Worm (Caenorhabditis elegans) whole organism, L2 larva: ENCODE data around the gene srw-15.
"Not testable (repeated sequence)": the region's sequence is repeated elsewhere in the genome, so short reads cannot be mapped to it uniquely, and the experiment has no call there.

Experiments
- F13H6.1 ChIP-seq: sonication (generic microtip); optimal IDR thresholded peaks from 2 replicates; lab custom pipeline; 2016; ENCODE audit warnings: missing genetic modification characterization, missing compliant biosample characterization
- R02D3.7 ChIP-seq: fragments of 150-350 bp; optimal IDR thresholded peaks from 2 replicates; lab custom pipeline; 2014; ENCODE audit warnings: missing biosample characterization, missing genetic modification characterization
- ZK546.5 ChIP-seq: sonication (generic microtip); optimal IDR thresholded peaks from 2 replicates; lab custom pipeline; 2017; ENCODE audit warnings: missing biosample characterization, missing genetic modification characterization
- alr-1 ChIP-seq: fragments of 150-350 bp; optimal IDR thresholded peaks from 2 replicates; lab custom pipeline; 2014; ENCODE audit warnings: missing biosample characterization, missing genetic modification characterization
- blmp-1 ChIP-seq: sonication (generic microtip); optimal IDR thresholded peaks from 2 replicates; lab custom pipeline; 2017; ENCODE audit warnings: missing genetic modification characterization, mild to moderate bottlenecking, missing compliant biosample characterization, antibody characterized with exemption, moderate library complexity; ENCODE audit not compliant: insufficient read depth
- ceh-82 ChIP-seq: fragments of 150-350 bp; optimal IDR thresholded peaks from 2 replicates; lab custom pipeline; 2014; ENCODE audit warnings: missing biosample characterization, missing genetic modification characterization
- dmd-4 ChIP-seq: sonication (generic microtip); optimal IDR thresholded peaks from 2 replicates; lab custom pipeline; 2017; ENCODE audit warnings: missing biosample characterization, missing genetic modification characterization
- egl-27 ChIP-seq: sonication (generic microtip); optimal IDR thresholded peaks from 3 replicates; lab custom pipeline; 2017; ENCODE audit warnings: missing biosample characterization, missing genetic modification reagents, missing genetic modification characterization
- elt-1 ChIP-seq: fragments of 150-350 bp; optimal IDR thresholded peaks from 2 replicates; lab custom pipeline; 2014; ENCODE audit warnings: missing biosample characterization, missing genetic modification characterization
- elt-3 ChIP-seq: sonication (generic microtip); optimal IDR thresholded peaks from 2 replicates; lab custom pipeline; 2017; ENCODE audit warnings: missing biosample characterization, missing genetic modification characterization
- gmeb-1 ChIP-seq: fragments of 150-350 bp; optimal IDR thresholded peaks from 2 replicates; lab custom pipeline; 2014; ENCODE audit warnings: missing biosample characterization, missing genetic modification characterization
- lin-13 ChIP-seq: fragments of 150-350 bp; optimal IDR thresholded peaks from 2 replicates; lab custom pipeline; 2014; ENCODE audit warnings: missing biosample characterization, missing genetic modification reagents, missing genetic modification characterization
- lin-39 ChIP-seq: fragments of 150-350 bp; optimal IDR thresholded peaks from 2 replicates; lab custom pipeline; 2014; ENCODE audit warnings: missing biosample characterization, missing genetic modification reagents, missing genetic modification characterization
- lsy-2 ChIP-seq, 2 experiments: fragments of 150-350 bp in 1 of 2; sonication (generic microtip) in 1 of 2; optimal IDR thresholded peaks; 2 replicates each; lab custom pipeline; 2014 to 2017; ENCODE audit warnings: missing biosample characterization in 2 of 2, missing genetic modification characterization in 2 of 2
- mab-5 ChIP-seq: fragments of 150-350 bp; optimal IDR thresholded peaks from 2 replicates; lab custom pipeline; 2014; ENCODE audit warnings: missing biosample characterization, missing genetic modification characterization
- mbf-1 ChIP-seq: sonication (generic microtip); optimal IDR thresholded peaks from 2 replicates; lab custom pipeline; 2017; ENCODE audit warnings: missing biosample characterization, missing genetic modification characterization
- mdl-1 ChIP-seq, 2 experiments: fragments of 150-350 bp in 1 of 2; sonication (generic microtip) in 1 of 2; optimal IDR thresholded peaks; 2 replicates each; lab custom pipeline; 2017; ENCODE audit warnings: missing biosample characterization in 2 of 2, missing genetic modification characterization in 2 of 2
- nhr-11 ChIP-seq: fragments of 150-350 bp; optimal IDR thresholded peaks from 2 replicates; lab custom pipeline; 2014; ENCODE audit warnings: missing biosample characterization, missing genetic modification characterization
- nhr-12 ChIP-seq: fragments of 150-350 bp; optimal IDR thresholded peaks from 2 replicates; lab custom pipeline; 2014; ENCODE audit warnings: missing biosample characterization, missing genetic modification characterization
- nhr-21 ChIP-seq: fragments of 150-350 bp; optimal IDR thresholded peaks from 2 replicates; lab custom pipeline; 2014; ENCODE audit warnings: missing biosample characterization, missing genetic modification characterization
- nhr-23 ChIP-seq: fragments of 150-350 bp; optimal IDR thresholded peaks from 2 replicates; lab custom pipeline; 2014; ENCODE audit warnings: missing biosample characterization, missing genetic modification reagents, missing genetic modification characterization
- nhr-6 ChIP-seq: fragments of 150-350 bp; optimal IDR thresholded peaks from 2 replicates; lab custom pipeline; 2014; ENCODE audit warnings: missing biosample characterization, missing genetic modification characterization
- peb-1 ChIP-seq: fragments of 150-350 bp; optimal IDR thresholded peaks from 2 replicates; lab custom pipeline; 2014; ENCODE audit warnings: missing biosample characterization, missing genetic modification characterization
- sem-4 ChIP-seq: fragments of 150-350 bp; optimal IDR thresholded peaks from 2 replicates; lab custom pipeline; 2014; ENCODE audit warnings: missing biosample characterization, missing genetic modification reagents, missing genetic modification characterization
- sma-3 ChIP-seq: sonication (generic microtip); optimal IDR thresholded peaks from 2 replicates; lab custom pipeline; 2016; ENCODE audit warnings: missing genetic modification reagents, missing genetic modification characterization, missing compliant biosample characterization
- sma-9 ChIP-seq, 2 experiments: fragments of 150-350 bp in 1 of 2; sonication (generic microtip) in 1 of 2; optimal IDR thresholded peaks; 2 replicates each; lab custom pipeline; 2014 to 2016; ENCODE audit warnings: missing genetic modification characterization in 2 of 2, mild to moderate bottlenecking in 1 of 2, missing biosample characterization in 1 of 2, missing compliant biosample characterization in 1 of 2, missing genetic modification reagents in 1 of 2, moderate library complexity in 1 of 2
- unc-39 ChIP-seq: fragments of 150-350 bp; optimal IDR thresholded peaks from 2 replicates; lab custom pipeline; 2014; ENCODE audit warnings: missing biosample characterization, missing genetic modification characterization
- unc-62 ChIP-seq: fragments of 150-350 bp; optimal IDR thresholded peaks from 2 replicates; lab custom pipeline; 2014; ENCODE audit warnings: missing biosample characterization, missing genetic modification reagents, missing genetic modification characterization
- zag-1 ChIP-seq: fragments of 150-350 bp; optimal IDR thresholded peaks from 2 replicates; lab custom pipeline; 2014; ENCODE audit warnings: missing biosample characterization, missing genetic modification characterization
- ztf-1 ChIP-seq: fragments of 200-800 bp; sonication (Bioruptor generic); conservative IDR thresholded peaks from 2 replicates; pipeline ENCODE4 v1.3.6; 2022; ENCODE audit warnings: missing genetic modification characterization, missing compliant biosample characterization
- ztf-11 ChIP-seq: sonication (generic microtip); optimal IDR thresholded peaks from 2 replicates; lab custom pipeline; 2017; ENCODE audit warnings: missing biosample characterization, missing genetic modification characterization
- ztf-4 ChIP-seq: fragments of 150-350 bp; optimal IDR thresholded peaks from 2 replicates; lab custom pipeline; 2014; ENCODE audit warnings: missing biosample characterization, missing genetic modification characterization

srw-15 gene

ce11 chrV:15199768-15200167 lies 30.6 kb upstream of the srw-15 start, which contains the start of gene Y75B12B.10:
Gene Y75B12B.10, plus strand, starts transcription at chrV:15200068.
- TF ChIP-seq lsy-2 (tag; optimal IDR thresholded peaks at IDR 0.05; lab: Kevin White, UChicago) (no peak), elt-3 (tag; lab: Kevin White, UChicago) (no peak), lin-39 (tag; lab: Kevin White, UChicago) (no peak), mdl-1 (tag; optimal IDR thresholded peaks at IDR 0.05; lab: Kevin White, UChicago) (no peak), unc-62 (GFP tag; lab: Kevin White, UChicago) (no peak), sma-3 (no peak), nhr-12 (tag; lab: Kevin White, UChicago) (no peak), blmp-1 (tag; lab: Kevin White, UChicago) (no peak), peb-1 (tag; lab: Kevin White, UChicago) (no peak), mab-5 (tag; lab: Kevin White, UChicago) (no peak), nhr-21 (tag; lab: Kevin White, UChicago) (no peak), nhr-11 (tag; lab: Kevin White, UChicago) (no peak), sem-4 (tag; lab: Kevin White, UChicago) (no peak), F13H6.1 (tag; lab: Kevin White, UChicago) (no peak), lin-13 (GFP tag; lab: Kevin White, UChicago) (no peak), dmd-4 (tag; lab: Kevin White, UChicago) (no peak), ceh-82 (tag; lab: Kevin White, UChicago) (no peak), ztf-4 (tag; lab: Kevin White, UChicago) (no peak)

- not testable (repeated sequence) for TF ChIP-seq lin-13 (GFP tag; lab: Kevin White, UChicago); nhr-11 (tag; lab: Kevin White, UChicago); gmeb-1 (tag; lab: Kevin White, UChicago)
Measured at ce11 chrV:15207681-15208080, 22.7 kb upstream of the srw-15 start, which contains the start of gene C41G6.12. Gene C41G6.12, minus strand, starts transcription at chrV:15207781.

- not testable (repeated sequence) for TF ChIP-seq nhr-23 (tag; lab: Kevin White, UChicago); sma-3; nhr-6 (tag; lab: Kevin White, UChicago)
- TF ChIP-seq, all 48 proteins: peak for 0; not testable (repeated sequence) for 48
Measured at ce11 chrV:15211869-15212268, 18.5 kb upstream of the srw-15 start, which contains the start of gene sri-24. Gene sri-24, plus strand, starts transcription at chrV:15212169.

DNA sequence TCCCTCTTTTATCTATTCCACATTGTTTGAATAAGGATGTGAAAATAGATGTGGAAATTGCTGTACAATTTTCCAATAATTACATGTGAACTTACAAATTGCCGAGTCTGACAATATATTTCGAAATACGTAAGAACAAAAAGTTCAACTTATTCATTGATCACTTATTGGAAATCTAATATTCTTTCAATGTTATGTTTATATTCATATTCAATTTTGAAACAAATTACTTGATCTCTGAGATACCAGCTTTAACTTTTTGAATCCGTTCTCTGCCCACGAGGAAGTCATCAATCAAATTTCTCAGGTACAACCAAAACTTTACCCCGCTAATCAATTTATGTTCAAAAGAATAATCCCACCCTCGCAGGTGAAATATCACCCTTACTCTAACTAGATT lies 15.2 kb upstream of the srw-15 start, which contains the start of gene sri-26:
Gene sri-26 (plus strand): TSS at position 301 of the 400 bp plus-strand sequence.
- TF ChIP-seq mbf-1; nhr-23 (tag; lab: Kevin White, UChicago); ztf-11 (tag; lab: Kevin White, UChicago): not testable (repeated sequence)

- TF ChIP-seq alr-1 (tag; lab: Kevin White, UChicago) (no peak), ceh-82 (tag; lab: Kevin White, UChicago) (no peak), ztf-1 (GFP tag; lab: Robert Waterston, UW) (no peak), elt-3 (tag; lab: Kevin White, UChicago) (no peak)
Measured at ce11 chrV:15216705-15217104, 13.6 kb upstream of the srw-15 start, which contains the start of gene sri-25. Gene sri-25, plus strand, starts transcription at chrV:15217005.

- TF ChIP-seq lin-13 (GFP tag; lab: Kevin White, UChicago) (no peak), R02D3.7 (tag; lab: Kevin White, UChicago) (no peak), mbf-1 (no peak), zag-1 (tag; lab: Kevin White, UChicago) (no peak), nhr-12 (tag; lab: Kevin White, UChicago) (no peak), nhr-23 (tag; lab: Kevin White, UChicago) (no peak), F13H6.1 (tag; lab: Kevin White, UChicago) (no peak), peb-1 (tag; lab: Kevin White, UChicago) (no peak), ZK546.5 (tag; lab: Kevin White, UChicago) (no peak)
- TF ChIP-seq, all 48 proteins: peak for 0
Measured at ce11 chrV:15221330-15221729, 9.0 kb upstream of the srw-15 start, which contains the start of gene irld-25. Gene irld-25, plus strand, starts transcription at chrV:15221630.

DNA sequence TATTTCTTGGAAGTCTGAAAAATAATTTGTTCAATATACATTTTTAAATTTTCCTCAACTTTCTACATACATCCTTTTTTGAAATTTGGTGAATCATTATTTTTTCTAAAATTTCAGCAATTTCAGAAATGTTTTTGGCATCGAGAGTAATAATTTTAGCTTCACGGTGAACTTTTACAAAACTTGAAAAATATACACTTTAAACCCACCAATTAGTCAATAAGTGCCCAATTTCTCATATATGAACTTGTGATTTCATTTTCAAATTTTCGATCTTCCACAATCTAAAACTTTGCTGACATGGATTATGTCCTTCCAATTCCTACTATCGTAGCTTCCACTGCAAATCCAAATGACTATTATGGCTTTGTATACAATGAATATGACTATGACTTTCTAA lies 6.7 kb upstream of the srw-15 start, which contains the start of gene srw-24:
Gene srw-24 (plus strand): TSS at position 301 of the 400 bp plus-strand sequence.
- TF ChIP-seq egl-27 (tag; lab: Kevin White, UChicago) (no peak), elt-3 (tag; lab: Kevin White, UChicago) (no peak), nhr-12 (tag; lab: Kevin White, UChicago) (no peak), gmeb-1 (tag; lab: Kevin White, UChicago) (no peak), peb-1 (tag; lab: Kevin White, UChicago) (no peak), nhr-21 (tag; lab: Kevin White, UChicago) (no peak), unc-39 (tag; lab: Kevin White, UChicago) (no peak), sma-9 (GFP tag; optimal IDR thresholded peaks at IDR 0.05; lab: Kevin White, UChicago) (no peak), sma-9 (tag; optimal IDR thresholded peaks at IDR 0.05; lab: Kevin White, UChicago) (no peak), elt-1 (no peak)
